Fruit fly (Drosophila melanogaster) whole organism, embryonic: ENCODE data around the gene Nup160.

Source experiments
- CG10431 ChIP-seq: fragments of 200-800 bp; sonication (Bioruptor generic); optimal IDR thresholded peaks from 3 replicates; lab custom pipeline; 2018; ENCODE audit warnings: missing biosample characterization, mild to moderate bottlenecking, missing genetic modification characterization
- CG10565 ChIP-seq: fragments of 200-800 bp; sonication (Bioruptor generic); optimal IDR thresholded peaks from 3 replicates; lab custom pipeline; 2016; ENCODE audit warnings: missing biosample characterization, mild to moderate bottlenecking, missing genetic modification characterization
- CG12942 ChIP-seq: fragments of 200-800 bp; sonication (Bioruptor generic); optimal IDR thresholded peaks from 3 replicates; lab custom pipeline; 2016; ENCODE audit warnings: missing biosample characterization, missing genetic modification characterization
- CG15514 ChIP-seq: fragments of 200-800 bp; sonication (Bioruptor generic); optimal IDR thresholded peaks from 3 replicates; lab custom pipeline; 2017; ENCODE audit warnings: missing biosample characterization, missing genetic modification characterization, mild to moderate bottlenecking, moderate library complexity, missing genetic modification reagents
- CG15696 ChIP-seq: fragments of 200-800 bp; sonication (Bioruptor generic); optimal IDR thresholded peaks from 2 replicates; lab custom pipeline; 2019; ENCODE audit warnings: missing biosample characterization, mild to moderate bottlenecking, missing genetic modification characterization, moderate library complexity
- CG1792 ChIP-seq: fragments of 200-800 bp; sonication (Bioruptor generic); optimal IDR thresholded peaks from 2 replicates; lab custom pipeline; 2016; ENCODE audit warnings: missing biosample characterization, missing genetic modification characterization
- CG18262 ChIP-seq: fragments of 200-800 bp; optimal IDR thresholded peaks from 3 replicates; lab custom pipeline; 2019; ENCODE audit warnings: missing biosample characterization, mild to moderate bottlenecking, missing genetic modification characterization, moderate library complexity
- CG18764 ChIP-seq: fragments of 200-800 bp; sonication (Bioruptor generic); optimal IDR thresholded peaks from 3 replicates; lab custom pipeline; 2016; ENCODE audit warnings: missing biosample characterization, missing genetic modification characterization
- CG2116 ChIP-seq: fragments of 200-800 bp; sonication (Bioruptor generic); optimal IDR thresholded peaks from 3 replicates; lab custom pipeline; 2018; ENCODE audit warnings: missing biosample characterization, mild to moderate bottlenecking, missing genetic modification characterization
- CG30403 ChIP-seq: fragments of 200-800 bp; sonication (Bioruptor generic); optimal IDR thresholded peaks from 3 replicates; lab custom pipeline; 2016; ENCODE audit warnings: missing biosample characterization, missing genetic modification characterization
- CG3163 ChIP-seq: fragments of 200-800 bp; sonication (Bioruptor generic); optimal IDR thresholded peaks from 3 replicates; lab custom pipeline; 2016; ENCODE audit warnings: missing biosample characterization, missing genetic modification characterization
- CG32532 ChIP-seq: fragments of 200-800 bp; sonication (Bioruptor generic); IDR thresholded peaks from 2 replicates; pipeline ENCODE4 v1.3.6; 2022; ENCODE audit warnings: missing biosample characterization, missing genetic modification characterization
- CG3407 ChIP-seq: fragments of 200-800 bp; sonication (Bioruptor generic); optimal IDR thresholded peaks from 2 replicates; lab custom pipeline; 2018; ENCODE audit warnings: missing biosample characterization, mild to moderate bottlenecking, missing genetic modification characterization
- CG4854 ChIP-seq: fragments of 200-800 bp; sonication (Bioruptor generic); optimal IDR thresholded peaks from 2 replicates; lab custom pipeline; 2016; ENCODE audit warnings: missing biosample characterization, missing genetic modification characterization, inconsistent platforms
- CG5245 ChIP-seq: fragments of 200-800 bp; sonication (Bioruptor generic); optimal IDR thresholded peaks from 3 replicates; lab custom pipeline; 2016; ENCODE audit warnings: missing biosample characterization, missing genetic modification characterization
- CG6765 ChIP-seq: fragments of 200-800 bp; sonication (Bioruptor generic); optimal IDR thresholded peaks from 3 replicates; lab custom pipeline; 2017; ENCODE audit warnings: missing biosample characterization, mild to moderate bottlenecking, missing genetic modification characterization
- Dip3 ChIP-seq: fragments of 200-800 bp; sonication (Bioruptor generic); optimal IDR thresholded peaks from 3 replicates; lab custom pipeline; 2016; ENCODE audit warnings: missing biosample characterization, missing genetic modification characterization
- Dref ChIP-seq: fragments of 200-800 bp; sonication (Bioruptor generic); IDR thresholded peaks from 2 replicates; pipeline ENCODE4 v1.3.6; 2022; ENCODE audit warnings: missing biosample characterization, missing genetic modification characterization
- Fer1 ChIP-seq: fragments of 200-800 bp; sonication (Bioruptor generic); optimal IDR thresholded peaks from 2 replicates; lab custom pipeline; 2017; ENCODE audit warnings: missing biosample characterization, mild to moderate bottlenecking, missing genetic modification characterization
- Fer2 ChIP-seq: fragments of 200-800 bp; sonication (Bioruptor generic); optimal IDR thresholded peaks from 2 replicates; lab custom pipeline; 2018; ENCODE audit warnings: missing biosample characterization, mild to moderate bottlenecking, missing genetic modification characterization, moderate library complexity
- HLH3B ChIP-seq: fragments of 200-800 bp; sonication (Bioruptor generic); IDR thresholded peaks from 2 replicates; pipeline ENCODE4 v1.3.6; 2022; ENCODE audit warnings: missing biosample characterization, missing genetic modification characterization
- HLHmδ ChIP-seq: fragments of 200-800 bp; sonication (Bioruptor generic); optimal IDR thresholded peaks from 2 replicates; lab custom pipeline; 2018; ENCODE audit warnings: missing biosample characterization, mild to moderate bottlenecking, missing genetic modification characterization, moderate library complexity
- Hr3 ChIP-seq: fragments of 200-800 bp; sonication (Bioruptor generic); optimal IDR thresholded peaks from 3 replicates; lab custom pipeline; 2016; ENCODE audit warnings: missing biosample characterization, missing genetic modification characterization
- MBD-R2 ChIP-seq: fragments of 200-800 bp; sonication (Bioruptor generic); IDR thresholded peaks from 2 replicates; pipeline ENCODE4 v1.3.6; 2022; ENCODE audit warnings: missing biosample characterization, missing genetic modification characterization
- Med ChIP-seq: fragments of 200-800 bp; sonication (Bioruptor generic); peaks from one replicate; lab custom pipeline; 2016; ENCODE audit warnings: missing biosample characterization, missing genetic modification characterization, mild to moderate bottlenecking, inconsistent platforms, moderate library complexity
- Nf-YC ChIP-seq: fragments of 200-800 bp; optimal IDR thresholded peaks from 3 replicates; lab custom pipeline; 2019; ENCODE audit warnings: missing biosample characterization, mild to moderate bottlenecking, missing genetic modification characterization, moderate library complexity
- Oaz ChIP-seq: fragments of 200-800 bp; sonication (Bioruptor generic); IDR thresholded peaks from 2 replicates; pipeline ENCODE4 v1.3.6; 2022; ENCODE audit warnings: missing biosample characterization, missing genetic modification characterization
- Optix ChIP-seq: fragments of 200-800 bp; sonication (Bioruptor generic); IDR thresholded peaks from 3 replicates; pipeline ENCODE4 v1.3.6; 2022; ENCODE audit warnings: missing biosample characterization, missing genetic modification characterization
- Ptx1 ChIP-seq: fragments of 200-800 bp; sonication (Bioruptor generic); IDR thresholded peaks from 2 replicates; pipeline ENCODE4 v1.3.6; 2022; ENCODE audit warnings: missing biosample characterization, missing genetic modification characterization
- Rfx ChIP-seq: fragments of 200-800 bp; sonication (Bioruptor generic); IDR thresholded peaks from 2 replicates; pipeline ENCODE4 v1.3.6; 2022; ENCODE audit warnings: missing biosample characterization, missing genetic modification characterization
- Spps ChIP-seq: fragments of 200-800 bp; sonication (Bioruptor generic); optimal IDR thresholded peaks from 2 replicates; lab custom pipeline; 2018; ENCODE audit warnings: missing biosample characterization, mild to moderate bottlenecking, missing genetic modification characterization
- Vsx1 ChIP-seq: fragments of 200-800 bp; sonication (Bioruptor generic); optimal IDR thresholded peaks from 2 replicates; lab custom pipeline; 2017; ENCODE audit warnings: missing biosample characterization, mild to moderate bottlenecking, missing genetic modification characterization, missing genetic modification reagents
- YL-1 ChIP-seq: fragments of 200-800 bp; sonication (Bioruptor generic); optimal IDR thresholded peaks from 3 replicates; lab custom pipeline; 2017; ENCODE audit warnings: missing biosample characterization, mild to moderate bottlenecking, missing genetic modification characterization
- ash1 ChIP-seq: fragments of 200-800 bp; sonication (Bioruptor generic); optimal IDR thresholded peaks from 2 replicates; lab custom pipeline; 2018; ENCODE audit warnings: missing biosample characterization, mild to moderate bottlenecking, missing genetic modification characterization
- chif ChIP-seq, 2 experiments: fragments of 200-800 bp; sonication (Bioruptor generic); optimal IDR thresholded peaks; 3 replicates each; lab custom pipeline; 2016; ENCODE audit warnings: missing biosample characterization in 2 of 2, missing genetic modification characterization in 2 of 2
- chn ChIP-seq: fragments of 200-800 bp; sonication (Bioruptor generic); optimal IDR thresholded peaks from 2 replicates; lab custom pipeline; 2016; ENCODE audit warnings: missing biosample characterization, missing genetic modification characterization
- dysf ChIP-seq: fragments of 200-800 bp; sonication (Bioruptor generic); IDR thresholded peaks from 3 replicates; pipeline ENCODE4 v1.3.6; 2022; ENCODE audit warnings: missing biosample characterization, missing genetic modification characterization
- ewg ChIP-seq: fragments of 200-800 bp; sonication (Bioruptor generic); optimal IDR thresholded peaks from 3 replicates; lab custom pipeline; 2017; ENCODE audit warnings: mild to moderate bottlenecking, missing biosample characterization, missing genetic modification reagents, missing genetic modification characterization
- gsb-n ChIP-seq: fragments of 200-800 bp; sonication (Bioruptor generic); optimal IDR thresholded peaks from 3 replicates; lab custom pipeline; 2018; ENCODE audit warnings: missing biosample characterization, mild to moderate bottlenecking, missing genetic modification characterization
- inv ChIP-seq: fragments of 200-800 bp; sonication (Bioruptor generic); IDR thresholded peaks from 2 replicates; pipeline ENCODE4 v1.3.6; 2022; ENCODE audit warnings: missing biosample characterization, missing genetic modification characterization; ENCODE audit not compliant: partially characterized antibody
- kay ChIP-seq: fragments of 200-800 bp; sonication (Bioruptor generic); optimal IDR thresholded peaks from 2 replicates; lab custom pipeline; 2016; ENCODE audit warnings: missing biosample characterization, missing genetic modification characterization
- luna ChIP-seq: fragments of 200-800 bp; sonication (Bioruptor generic); optimal IDR thresholded peaks from 2 replicates; lab custom pipeline; 2016; ENCODE audit warnings: missing biosample characterization, missing genetic modification characterization
- oc ChIP-seq: fragments of 200-800 bp; sonication (Bioruptor generic); optimal IDR thresholded peaks from 2 replicates; lab custom pipeline; 2018; ENCODE audit warnings: missing biosample characterization, mild to moderate bottlenecking, missing genetic modification characterization, moderate library complexity
- otp ChIP-seq: fragments of 200-800 bp; sonication (Bioruptor generic); IDR thresholded peaks from 3 replicates; pipeline ENCODE4, ENCODE4 v1.3.6; 2022; ENCODE audit warnings: missing biosample characterization, missing genetic modification characterization
- pb ChIP-seq: fragments of 200-800 bp; sonication (Bioruptor generic); optimal IDR thresholded peaks from 3 replicates; lab custom pipeline; 2016; ENCODE audit warnings: missing biosample characterization, missing genetic modification characterization
- slbo ChIP-seq: fragments of 200-800 bp; sonication (Bioruptor generic); IDR thresholded peaks from 2 replicates; pipeline ENCODE4 v1.3.6; 2022; ENCODE audit warnings: missing biosample characterization, missing genetic modification characterization
- tgo ChIP-seq: fragments of 200-800 bp; sonication (Bioruptor generic); IDR thresholded peaks from 3 replicates; pipeline ENCODE4 v1.3.6; 2022; ENCODE audit warnings: missing biosample characterization, missing genetic modification characterization
- tll ChIP-seq, 2 experiments: fragments of 200-800 bp in 1 of 2; fragments of >200 bp in 1 of 2; sonication (Bioruptor generic) in 1 of 2; optimal IDR thresholded peaks; 2 replicates each; lab custom pipeline; 2017 to 2019; ENCODE audit warnings: missing biosample characterization in 2 of 2, missing genetic modification characterization in 2 of 2, mild to moderate bottlenecking in 1 of 2, moderate library complexity in 1 of 2
- trem ChIP-seq: fragments of 200-800 bp; optimal IDR thresholded peaks from 3 replicates; lab custom pipeline; 2019; ENCODE audit warnings: missing biosample characterization, mild to moderate bottlenecking, missing genetic modification characterization, moderate library complexity
- usp ChIP-seq: fragments of >200 bp; optimal IDR thresholded peaks from 2 replicates; lab custom pipeline; 2017; ENCODE audit warnings: missing biosample characterization, missing genetic modification characterization
- zfh2 ChIP-seq: fragments of 200-800 bp; sonication (Bioruptor generic); optimal IDR thresholded peaks from 2 replicates; lab custom pipeline; 2016; ENCODE audit warnings: missing biosample characterization, missing genetic modification characterization

The Nup160 gene

dm6 chr2L:11113011-11113528 is 10.5 kb upstream of the Nup160 start, which contains the start of gene Idua (continued):
- TF ChIP-seq CG3407 (GFP tag; lab: Kevin White, UChicago) (peak; percentile 35), Spps (no peak), inv (GFP tag; lab: Robert Waterston, UW) (no peak), Oaz (GFP tag; lab: Robert Waterston, UW) (0 out of 2 replicates have a peak, but pooled peaks have one; percentile 5), YL-1 (GFP tag; lab: Kevin White, UChicago) (peak; percentile 26), CG1792 (GFP tag; lab: Kevin White, UChicago) (no peak), Vsx1 (GFP tag; lab: Kevin White, UChicago) (no peak), ewg (GFP tag; lab: Kevin White, UChicago) (peak; percentile 39), dysf (GFP tag; lab: Robert Waterston, UW) (peak; percentile 66; the same call in 2 of the 3 replicates), CG32532 (GFP tag; lab: Robert Waterston, UW) (peak; percentile 79), CG10431 (GFP tag; lab: Kevin White, UChicago) (no peak), CG15696 (no peak), Nf-YC (tag; lab: Kevin White, UChicago) (no peak), tll (GFP tag; optimal IDR thresholded peaks at IDR 0.05; lab: Kevin White, UChicago) (no peak), Fer2 (tag; lab: Kevin White, UChicago) (peak; percentile 40), MBD-R2 (GFP tag; lab: Robert Waterston, UW) (0 out of 2 replicates have a peak, but pooled peaks have one; percentile 6), ash1 (GFP tag; lab: Kevin White, UChicago) (no peak), Dref (GFP tag; lab: Robert Waterston, UW) (no peak), CG6765 (peak; percentile 72), Ptx1 (GFP tag; lab: Robert Waterston, UW) (peak; percentile 66), HLH3B (peak; percentile 60), CG15514 (GFP tag; lab: Kevin White, UChicago) (peak; percentile 35), HLHmδ (GFP tag; lab: Kevin White, UChicago) (no peak), Rfx (GFP tag; lab: Robert Waterston, UW) (peak; percentile 70; the same call in 1 of the 2 replicates), chn (GFP tag; lab: Kevin White, UChicago) (no peak), pb (GFP tag; lab: Kevin White, UChicago) (no peak), CG12942 (GFP tag; lab: Kevin White, UChicago) (peak; percentile 38), Dip3 (peak; percentile 57), CG5245 (GFP tag; lab: Kevin White, UChicago) (peak; percentile 51), CG2116 (GFP tag; lab: Kevin White, UChicago) (peak; percentile 22), oc (tag; lab: Kevin White, UChicago) (no peak), slbo (peak; percentile 66), CG18262 (tag; lab: Kevin White, UChicago) (no peak), chif (GFP tag; optimal IDR thresholded peaks at IDR 0.05; lab: Kevin White, UChicago) (peak in 1 of 2 experiments; percentile 21), otp (GFP tag; lab: Robert Waterston, UW) (0 out of 3 replicates have a peak, but pooled peaks have one; percentile 26), trem (peak; percentile 36), Hr3 (peak; percentile 52), CG30403 (GFP tag; lab: Kevin White, UChicago) (peak; percentile 77), CG3163 (GFP tag; lab: Kevin White, UChicago) (no peak), kay (peak; percentile 17), Fer1 (GFP tag; lab: Kevin White, UChicago) (peak; percentile 89), CG4854 (peak; percentile 7), zfh2 (GFP tag; lab: Kevin White, UChicago) (peak; percentile 20), luna (GFP tag; lab: Kevin White, UChicago) (no peak), Med (GFP tag; lab: Kevin White, UChicago) (peak; percentile 82), usp (no peak), tgo (GFP tag; lab: Robert Waterston, UW) (peak; percentile 57), gsb-n (tag; lab: Kevin White, UChicago) (no peak), Optix (GFP tag; lab: Robert Waterston, UW) (no peak), CG18764 (GFP tag; lab: Kevin White, UChicago) (no peak), CG10565 (GFP tag; lab: Kevin White, UChicago) (no peak)
